Worm (Caenorhabditis elegans): Measurements from ENCODE around the gene srh-216.

Gene srh-216

ce11 chrV:16778540-16779280 lies 48.7 kb downstream of the srh-216 start:
- no peak for TF ChIP-seq dao-5 (tag; optimal IDR thresholded peaks at IDR 0.05)
- no peak for TF ChIP-seq him-1 (tag; optimal IDR thresholded peaks at IDR 0.05)
- TF ChIP-seq W03F9.2 (tag; optimal IDR thresholded peaks at IDR 0.05) = no peak

All from whole organism, L4/young adult.